Fruit fly (Drosophila melanogaster): ENCODE results near the gene CG5645.

CG5645 gene

dm6 chr3L:12083861-12084260 is 52.6 kb downstream of the CG5645 start (continued):
- TF ChIP-seq tll (GFP tag; optimal IDR thresholded peaks at IDR 0.05) (no peak), inv (GFP tag; IDR thresholded peaks at IDR 0.05; ENCODE audit: partially characterized antibody) (no peak), twi (tag; optimal IDR thresholded peaks at IDR 0.05) (no peak), CG32767 (GFP tag; IDR thresholded peaks at IDR 0.05) (peak; percentile 26; the same call in 1 of the 2 replicates), CG10321 (GFP tag; IDR thresholded peaks at IDR 0.05) (no peak), CG14667 (GFP tag; IDR thresholded peaks at IDR 0.05) (no peak), CG17802 (tag; optimal IDR thresholded peaks at IDR 0.05) (no peak), CG3407 (GFP tag; optimal IDR thresholded peaks at IDR 0.05) (peak; percentile 78), CG11247 (GFP tag; IDR thresholded peaks at IDR 0.05) (no peak), Rx (GFP tag; IDR thresholded peaks at IDR 0.05) (no peak), peb (GFP tag; IDR thresholded peaks at IDR 0.05) (no peak), ac (GFP tag; optimal IDR thresholded peaks at IDR 0.05) (peak; percentile 87), Lhr (GFP tag; optimal IDR thresholded peaks at IDR 0.05) (peak; percentile 46), NC2α (GFP tag; optimal IDR thresholded peaks at IDR 0.05) (no peak), CG17612 (GFP tag; IDR thresholded peaks at IDR 0.05) (no peak), Side (GFP tag; optimal IDR thresholded peaks at IDR 0.05) (no peak), nmo (GFP tag; optimal IDR thresholded peaks at IDR 0.05) (peak; percentile 44), Sox100B (GFP tag; optimal IDR thresholded peaks at IDR 0.05) (peak; percentile 70), TFAM (GFP tag; optimal IDR thresholded peaks at IDR 0.05) (no peak), CG6254 (GFP tag; optimal IDR thresholded peaks at IDR 0.05) (peak; percentile 76), Xbp1 (GFP tag; optimal IDR thresholded peaks at IDR 0.05) (peak; percentile 15), CG10274 (GFP tag; optimal IDR thresholded peaks at IDR 0.05) (no peak), mirr (GFP tag; optimal IDR thresholded peaks at IDR 0.05) (no peak), Dek (tag; optimal IDR thresholded peaks at IDR 0.05) (peak; percentile 19), dmrt99B (tag; optimal IDR thresholded peaks at IDR 0.05) (peak; percentile 54), B-H1 (GFP tag; IDR thresholded peaks at IDR 0.05) (no peak), danr (GFP tag; IDR thresholded peaks at IDR 0.05) (no peak), CG9932 (GFP tag; IDR thresholded peaks at IDR 0.05) (no peak), CG15696 (tag; optimal IDR thresholded peaks at IDR 0.05) (peak; percentile 87), esg (GFP tag; conservative IDR thresholded peaks at IDR 0.05) (no peak), Abd-B (GFP tag; optimal IDR thresholded peaks at IDR 0.05) (no peak), CG7839 (tag; optimal IDR thresholded peaks at IDR 0.05) (peak; percentile 39), CG1602 (GFP tag; optimal IDR thresholded peaks at IDR 0.05) (peak; percentile 9), CG3847 (GFP tag; IDR thresholded peaks at IDR 0.05) (no peak), hkb (optimal IDR thresholded peaks at IDR 0.05) (no peak), hkb (GFP tag; IDR thresholded peaks at IDR 0.05) (peak; percentile 64), tx (GFP tag; optimal IDR thresholded peaks at IDR 0.05) (no peak), gsb-n (tag; optimal IDR thresholded peaks at IDR 0.05) (peak; percentile 66), CrebB (tag; optimal IDR thresholded peaks at IDR 0.05) (peak; percentile 61), Dip2 (GFP tag; IDR thresholded peaks at IDR 0.05) (no peak), Hmx (GFP tag; optimal IDR thresholded peaks at IDR 0.05) (no peak), disco-r (GFP tag; optimal IDR thresholded peaks at IDR 0.05) (no peak), CG11723 (GFP tag; optimal IDR thresholded peaks at IDR 0.05) (peak; percentile 63), CG31388 (GFP tag; optimal IDR thresholded peaks at IDR 0.05) (no peak), CG14965 (GFP tag; optimal IDR thresholded peaks at IDR 0.05; ENCODE audit: borderline replicate concordance) (peak; percentile 24), CG31224 (GFP tag; IDR thresholded peaks at IDR 0.05) (no peak), Ets65A (GFP tag) (no peak), CG7786 (GFP tag; optimal IDR thresholded peaks at IDR 0.05) (no peak), bigmax (GFP tag; optimal IDR thresholded peaks at IDR 0.05) (peak; percentile 29), CG2199 (GFP tag; IDR thresholded peaks at IDR 0.05) (no peak), klu (GFP tag; IDR thresholded peaks at IDR 0.05) (no peak), D19A (tag; optimal IDR thresholded peaks at IDR 0.05) (peak; percentile 58)
